Fruit fly (Drosophila melanogaster): Measurements from ENCODE around the gene Ppi1.

dm6 chr3R:30083215-30083614 is 45.7 kb downstream of the Ppi1 start:
- TF ChIP-seq psq (optimal IDR thresholded peaks at IDR 0.05) (no peak), insv (optimal IDR thresholded peaks at IDR 0.05) (no peak), Myc (optimal IDR thresholded peaks at IDR 0.05) (no peak)

Measured in Kc167 (cell line).